Worm (Caenorhabditis elegans) whole organism, L4 larva: Measurements from ENCODE around the gene srt-23.

Source experiments
- D1046.2 ChIP-seq: fragments of 200-800 bp; sonication (Bioruptor generic); IDR thresholded peaks from 2 replicates; pipeline ENCODE4 v1.3.6; 2022; ENCODE audit warnings: missing genetic modification characterization, missing compliant biosample characterization
- F10B5.3 ChIP-seq: sonication (generic microtip); optimal IDR thresholded peaks from 2 replicates; lab custom pipeline; 2016; ENCODE audit warnings: mild to moderate bottlenecking, missing genetic modification characterization, missing compliant biosample characterization
- F44E2.7 ChIP-seq: fragments of 200-800 bp; sonication (Bioruptor generic); IDR thresholded peaks from 2 replicates; pipeline ENCODE4 v2.1.2; 2022; ENCODE audit warnings: missing genetic modification characterization, missing compliant biosample characterization
- T20F7.1 ChIP-seq: fragments of 200-800 bp; sonication (Bioruptor generic); optimal IDR thresholded peaks from 2 replicates; lab custom pipeline; 2018; ENCODE audit warnings: mild to moderate bottlenecking, missing genetic modification characterization, missing compliant biosample characterization
- aha-1 ChIP-seq: fragments of 150-350 bp; peaks from one replicate; lab custom pipeline; 2014; ENCODE audit warnings: missing biosample characterization, missing genetic modification characterization
- ceh-62 ChIP-seq: sonication (generic microtip); optimal IDR thresholded peaks from 2 replicates; lab custom pipeline; 2017; ENCODE audit warnings: missing biosample characterization, missing genetic modification characterization
- ceh-82 ChIP-seq: sonication (generic microtip); optimal IDR thresholded peaks from 2 replicates; lab custom pipeline; 2017; ENCODE audit warnings: missing biosample characterization, missing genetic modification characterization
- ces-1 ChIP-seq: fragments of 150-350 bp; sonication (generic microtip); optimal IDR thresholded peaks from 4 replicates; lab custom pipeline; 2014; ENCODE audit warnings: missing biosample characterization, missing genetic modification reagents, missing genetic modification characterization
- daf-12 ChIP-seq: fragments of 150-350 bp; optimal IDR thresholded peaks from 2 replicates; lab custom pipeline; 2014; ENCODE audit warnings: missing biosample characterization, missing genetic modification reagents, missing genetic modification characterization
- daf-16 ChIP-seq, 3 experiments: sonication (generic microtip); optimal IDR thresholded peaks; 2 replicates each; lab custom pipeline; 2016 to 2017; ENCODE audit warnings: missing genetic modification characterization in 3 of 3, missing genetic modification reagents in 3 of 3, mild to moderate bottlenecking in 2 of 3, missing compliant biosample characterization in 2 of 3, missing biosample characterization in 1 of 3, moderate library complexity in 1 of 3
- dmd-8 ChIP-seq: fragments of 200-800 bp; sonication (Bioruptor generic); IDR thresholded peaks from 2 replicates; pipeline ENCODE4 v1.3.6; 2022; ENCODE audit warnings: missing genetic modification characterization, missing compliant biosample characterization
- duxl-1 ChIP-seq: sonication (generic microtip); optimal IDR thresholded peaks from 2 replicates; lab custom pipeline; 2016; ENCODE audit warnings: mild to moderate bottlenecking, missing genetic modification characterization, moderate library complexity, missing compliant biosample characterization; ENCODE audit not compliant: poor library complexity
- egl-27 ChIP-seq: sonication (generic microtip); optimal IDR thresholded peaks from 3 replicates; lab custom pipeline; 2017; ENCODE audit warnings: missing biosample characterization, missing genetic modification reagents, missing genetic modification characterization
- egl-43 ChIP-seq: fragments of 200-800 bp; sonication (Bioruptor generic); IDR thresholded peaks from 2 replicates; pipeline ENCODE4 v1.3.6; 2022; ENCODE audit warnings: missing genetic modification reagents, missing genetic modification characterization, missing compliant biosample characterization
- hif-1 ChIP-seq, 2 experiments: sonication (generic microtip); optimal IDR thresholded peaks; 2 replicates each; lab custom pipeline; 2016 to 2017; ENCODE audit warnings: missing compliant biosample characterization in 2 of 2, missing genetic modification characterization in 2 of 2, missing genetic modification reagents in 2 of 2, missing genotype in 2 of 2, mild to moderate bottlenecking in 1 of 2
- lin-15B ChIP-seq: fragments of 150-350 bp; sonication (generic microtip); optimal IDR thresholded peaks from 3 replicates; lab custom pipeline; 2014; ENCODE audit warnings: missing biosample characterization, missing genetic modification characterization
- lin-39 ChIP-seq: fragments of 150-350 bp; optimal IDR thresholded peaks from 2 replicates; lab custom pipeline; 2014; ENCODE audit warnings: missing biosample characterization, missing genetic modification reagents, missing genetic modification characterization
- madf-9 ChIP-seq: fragments of 200-800 bp; sonication (Bioruptor generic); conservative IDR thresholded peaks from 2 replicates; pipeline ENCODE4 v1.3.6; 2022; ENCODE audit warnings: missing genetic modification reagents, missing genetic modification characterization, missing compliant biosample characterization
- mdt-29 ChIP-seq: fragments of 200-800 bp; sonication (Bioruptor generic); IDR thresholded peaks from 2 replicates; pipeline ENCODE4 v1.3.6; 2022; ENCODE audit warnings: missing genetic modification reagents, missing genetic modification characterization, missing compliant biosample characterization
- mep-1 ChIP-seq: fragments of 150-350 bp; sonication (generic microtip); optimal IDR thresholded peaks from 3 replicates; lab custom pipeline; 2014; ENCODE audit warnings: missing biosample characterization, missing genetic modification characterization
- mes-2 ChIP-seq: sonication (generic microtip); optimal IDR thresholded peaks from 2 replicates; lab custom pipeline; 2016; ENCODE audit warnings: missing genotype, mild to moderate bottlenecking, missing genetic modification characterization, missing compliant biosample characterization; ENCODE audit not compliant: poor library complexity, severe bottlenecking
- nhr-25 ChIP-seq: sonication (generic microtip); optimal IDR thresholded peaks from 2 replicates; lab custom pipeline; 2017; ENCODE audit warnings: missing genetic modification characterization, mild to moderate bottlenecking, missing compliant biosample characterization, antibody characterized with exemption, moderate library complexity, borderline replicate concordance; ENCODE audit not compliant: insufficient read depth
- nhr-76 ChIP-seq: fragments of 150-350 bp; optimal IDR thresholded peaks from 2 replicates; lab custom pipeline; 2014; ENCODE audit warnings: missing biosample characterization, missing genetic modification characterization
- tra-1 ChIP-seq: fragments of 200-800 bp; sonication (Bioruptor generic); IDR thresholded peaks from 2 replicates; pipeline ENCODE4 v1.3.6; 2022; ENCODE audit warnings: missing genetic modification reagents, missing genetic modification characterization, missing compliant biosample characterization
- unc-39 ChIP-seq: sonication (generic microtip); optimal IDR thresholded peaks from 2 replicates; lab custom pipeline; 2017; ENCODE audit warnings: missing biosample characterization, missing genetic modification characterization
- unc-62 ChIP-seq, 3 experiments: fragments of 150-350 bp in 1 of 3; sonication (generic microtip); optimal IDR thresholded peaks in 2 of 3; peaks in 1 of 3; 1 replicate in 1 of 3; 2 replicates in 2 of 3; lab custom pipeline; 2014 to 2017; ENCODE audit warnings: missing biosample characterization in 3 of 3, missing genetic modification characterization in 3 of 3, missing genetic modification reagents in 3 of 3, missing genotype in 1 of 3
- zag-1 ChIP-seq: fragments of 150-350 bp; optimal IDR thresholded peaks from 2 replicates; lab custom pipeline; 2014; ENCODE audit warnings: missing biosample characterization, missing genetic modification characterization
- zip-2 ChIP-seq: fragments of 150-350 bp; optimal IDR thresholded peaks from 2 replicates; lab custom pipeline; 2014; ENCODE audit warnings: missing biosample characterization, missing genetic modification characterization

The srt-23 gene

ce11 chrIV:756421-756820, at the start of gene srt-23:
srt-23 (plus strand) TSS chrIV:756721.
- TF ChIP-seq egl-43 (GFP tag; lab: Robert Waterston, UW) (no peak), nhr-76 (tag; lab: Kevin White, UChicago) (no peak), duxl-1 (tag; lab: Kevin White, UChicago) (no peak)

ce11 chrIV:707635-708034, 48.9 kb upstream of the srt-23 start, which contains the start of gene cutl-26:
cutl-26 (minus strand) TSS chrIV:707735.
- TF ChIP-seq egl-27 (tag; lab: Kevin White, UChicago) (no peak), daf-16 (GFP tag; optimal IDR thresholded peaks at IDR 0.05; lab: Kevin White, UChicago) (no peak), daf-16 (tag; optimal IDR thresholded peaks at IDR 0.05; lab: Kevin White, UChicago) (no peak), ces-1 (GFP tag; lab: Kevin White, UChicago) (no peak), dmd-8 (GFP tag; lab: Robert Waterston, UW) (no peak), nhr-25 (tag; lab: Kevin White, UChicago) (no peak), D1046.2 (GFP tag; lab: Robert Waterston, UW) (no peak), aha-1 (tag; lab: Kevin White, UChicago) (no peak), duxl-1 (tag; lab: Kevin White, UChicago) (no peak), lin-39 (tag; lab: Kevin White, UChicago) (no peak)

ce11 chrIV:715433-715832, 41.1 kb upstream of the srt-23 start:
- TF ChIP-seq unc-62 (GFP tag; optimal IDR thresholded peaks at IDR 0.05 in 1 of 2; lab: Kevin White, UChicago) (peak in 1 of 2 experiments; percentile 42), unc-62 (tag; optimal IDR thresholded peaks at IDR 0.05; lab: Kevin White, UChicago) (no peak), lin-15B (tag; lab: Kevin White, UChicago) (no peak)

- TF ChIP-seq unc-39 (tag; lab: Kevin White, UChicago): no peak
- TF ChIP-seq mes-2 (tag; lab: Kevin White, UChicago): no peak
- no peak for TF ChIP-seq ceh-82
These were observed 40.2 kb upstream of the srt-23 start, which contains the start of gene clec-164 for ce11 chrIV:716323-716722. clec-164 (plus strand) TSS chrIV:716623.

- TF ChIP-seq F44E2.7 (GFP tag; lab: Robert Waterston, UW): no peak
- no peak for TF ChIP-seq madf-9 (GFP tag; lab: Robert Waterston, UW)
- TF ChIP-seq T20F7.1 (GFP tag; lab: Kevin White, UChicago): no peak
- no peak for TF ChIP-seq zag-1 (tag; lab: Kevin White, UChicago)
- TF ChIP-seq ceh-82: no peak
- TF ChIP-seq, all 104 proteins: peak for 0
These were observed 37.2 kb upstream of the srt-23 start, which contains the start of gene Y55F3C.10 for ce11 chrIV:719351-719750. Y55F3C.10 (minus strand) TSS chrIV:719451.

- TF ChIP-seq F10B5.3 (tag; lab: Kevin White, UChicago): no peak
- no peak for TF ChIP-seq daf-12 (tag; lab: Kevin White, UChicago)
- TF ChIP-seq ces-1 (GFP tag; lab: Kevin White, UChicago): no peak
- no peak for TF ChIP-seq zip-2 (tag; lab: Kevin White, UChicago)
- TF ChIP-seq hif-1 (tag; optimal IDR thresholded peaks at IDR 0.05; lab: Kevin White, UChicago): no peak
- TF ChIP-seq ceh-62 (tag; lab: Kevin White, UChicago): no peak
- TF ChIP-seq mes-2 (tag; lab: Kevin White, UChicago): no peak
- no peak for TF ChIP-seq tra-1 (GFP tag; lab: Robert Waterston, UW)
- no peak for TF ChIP-seq mdt-29 (GFP tag; lab: Robert Waterston, UW)
- TF ChIP-seq mep-1 (tag; lab: Kevin White, UChicago): no peak
These were observed 28.4 kb upstream of the srt-23 start, which contains the start of gene Y55F3C.9 for ce11 chrIV:728095-728494. Y55F3C.9 (minus strand) TSS chrIV:728195.
